Worm (Caenorhabditis elegans) whole organism, L1 larva: ENCODE data around the gene semi-1.
A peak's percentile ranks its signal among the peaks of the same experiment; 100 is the strongest.

Experiments used
- C04F5.9 ChIP-seq: sonication (generic microtip); optimal IDR thresholded peaks from 2 replicates; lab custom pipeline; 2016; ENCODE audit warnings: missing genetic modification characterization, missing compliant biosample characterization
- C34B4.2 ChIP-seq: sonication (generic microtip); optimal IDR thresholded peaks from 2 replicates; lab custom pipeline; 2017; ENCODE audit warnings: mild to moderate bottlenecking, missing genetic modification characterization, missing compliant biosample characterization
- F16B12.6 ChIP-seq: fragments of 150-350 bp; optimal IDR thresholded peaks from 2 replicates; lab custom pipeline; 2014; ENCODE audit warnings: missing biosample characterization, missing genetic modification characterization
- Y116A8C.19 ChIP-seq: sonication (generic microtip); optimal IDR thresholded peaks from 2 replicates; lab custom pipeline; 2016; ENCODE audit warnings: missing compliant biosample characterization, missing genetic modification characterization, borderline replicate concordance
- alr-1 ChIP-seq: fragments of 200-800 bp; sonication (Bioruptor generic); optimal IDR thresholded peaks from 2 replicates; lab custom pipeline; 2018; ENCODE audit warnings: borderline replicate concordance, mild to moderate bottlenecking, missing genetic modification characterization, missing compliant biosample characterization
- blmp-1 ChIP-seq: fragments of 150-350 bp; optimal IDR thresholded peaks from 2 replicates; lab custom pipeline; 2014; ENCODE audit warnings: missing biosample characterization, missing genetic modification characterization
- ceh-82 ChIP-seq, 3 experiments: fragments of 150-350 bp in 1 of 3; sonication (generic microtip) in 2 of 3; optimal IDR thresholded peaks; 2 replicates each; lab custom pipeline; 2014 to 2017; ENCODE audit warnings: missing biosample characterization in 3 of 3, missing genetic modification characterization in 3 of 3
- ceh-88 ChIP-seq: fragments of 200-800 bp; sonication (Bioruptor generic); IDR thresholded peaks from 2 replicates; pipeline ENCODE4 v1.3.6; 2022; ENCODE audit warnings: missing genetic modification characterization, missing compliant biosample characterization
- ceh-90 ChIP-seq: sonication (generic microtip); optimal IDR thresholded peaks from 2 replicates; lab custom pipeline; 2016; ENCODE audit warnings: missing genetic modification characterization, missing compliant biosample characterization
- ces-1 ChIP-seq: fragments of 150-350 bp; optimal IDR thresholded peaks from 2 replicates; lab custom pipeline; 2014; ENCODE audit warnings: missing biosample characterization, missing genetic modification reagents, missing genetic modification characterization
- dpl-1 ChIP-seq, 3 experiments: fragments of 150-350 bp in 2 of 3; sonication (generic microtip) in 1 of 3; optimal IDR thresholded peaks; 2 replicates each; lab custom pipeline; 2014 to 2017; ENCODE audit warnings: missing biosample characterization in 3 of 3, missing genetic modification characterization in 3 of 3, missing genetic modification reagents in 3 of 3
- dsc-1 ChIP-seq: sonication (generic microtip); optimal IDR thresholded peaks from 2 replicates; lab custom pipeline; 2016; ENCODE audit warnings: mild to moderate bottlenecking, missing genetic modification characterization, missing compliant biosample characterization
- efl-3 ChIP-seq: fragments of 200-800 bp; sonication (Bioruptor generic); optimal IDR thresholded peaks from 2 replicates; lab custom pipeline; 2018; ENCODE audit warnings: mild to moderate bottlenecking, missing genetic modification characterization, missing compliant biosample characterization
- egl-27 ChIP-seq, 2 experiments: fragments of 150-350 bp in 1 of 2; sonication (generic microtip); optimal IDR thresholded peaks; 3 replicates each; lab custom pipeline; 2017 to 2018; ENCODE audit warnings: missing biosample characterization in 2 of 2, missing genetic modification characterization in 2 of 2, missing genetic modification reagents in 2 of 2
- elt-3 ChIP-seq, 6 experiments: fragments of 150-350 bp in 1 of 6; sonication (generic microtip); optimal IDR thresholded peaks; 2 replicates each; lab custom pipeline; 2017 to 2018; ENCODE audit warnings: missing biosample characterization in 6 of 6, missing genetic modification characterization in 6 of 6, inconsistent platforms in 1 of 6
- ets-5 ChIP-seq: fragments of 200-800 bp; sonication (Bioruptor generic); IDR thresholded peaks from 2 replicates; pipeline ENCODE4 v1.3.6; 2022; ENCODE audit warnings: missing genetic modification characterization, missing compliant biosample characterization
- fkh-4 ChIP-seq: sonication (generic microtip); optimal IDR thresholded peaks from 2 replicates; lab custom pipeline; 2016; ENCODE audit warnings: missing compliant biosample characterization, missing genetic modification characterization, borderline replicate concordance
- hlh-4 ChIP-seq: sonication (generic microtip); optimal IDR thresholded peaks from 2 replicates; lab custom pipeline; 2016; ENCODE audit warnings: mild to moderate bottlenecking, missing genetic modification characterization, missing compliant biosample characterization
- irx-1 ChIP-seq: sonication (generic microtip); optimal IDR thresholded peaks from 2 replicates; lab custom pipeline; 2016; ENCODE audit warnings: missing genetic modification characterization, missing compliant biosample characterization
- isw-1 ChIP-seq: fragments of 200-800 bp; sonication (Bioruptor generic); IDR thresholded peaks from 2 replicates; pipeline ENCODE4 v1.3.6; 2022; ENCODE audit warnings: missing genetic modification characterization, missing compliant biosample characterization
- lin-13 ChIP-seq: fragments of 150-350 bp; optimal IDR thresholded peaks from 2 replicates; lab custom pipeline; 2014; ENCODE audit warnings: missing biosample characterization, missing genetic modification reagents, missing genetic modification characterization
- lin-14 ChIP-seq: fragments of 200-800 bp; sonication (Bioruptor generic); optimal IDR thresholded peaks from 2 replicates; lab custom pipeline; 2018; ENCODE audit warnings: mild to moderate bottlenecking, missing genetic modification characterization, moderate library complexity, missing compliant biosample characterization
- lin-15B ChIP-seq: fragments of 150-350 bp; sonication (generic microtip); optimal IDR thresholded peaks from 3 replicates; lab custom pipeline; 2014; ENCODE audit warnings: missing biosample characterization, missing genetic modification characterization
- lin-35 ChIP-seq, 2 experiments: fragments of 150-350 bp; optimal IDR thresholded peaks; 2 replicates each; lab custom pipeline; 2014; ENCODE audit warnings: missing biosample characterization in 2 of 2, missing genetic modification characterization in 2 of 2, missing genetic modification reagents in 2 of 2
- lin-39 ChIP-seq: fragments of 150-350 bp; optimal IDR thresholded peaks from 2 replicates; lab custom pipeline; 2014; ENCODE audit warnings: missing biosample characterization, missing genetic modification reagents, missing genetic modification characterization
- lsy-2 ChIP-seq, 2 experiments: fragments of 150-350 bp; optimal IDR thresholded peaks; 2 replicates each; lab custom pipeline; 2014; ENCODE audit warnings: missing biosample characterization in 2 of 2, missing genetic modification characterization in 2 of 2
- mab-9 ChIP-seq: fragments of 200-800 bp; sonication (Bioruptor generic); IDR thresholded peaks from 2 replicates; pipeline ENCODE4 v1.3.6; 2022; ENCODE audit warnings: missing genetic modification reagents, missing genetic modification characterization, missing compliant biosample characterization
- mdl-1 ChIP-seq, 2 experiments: fragments of 150-350 bp; optimal IDR thresholded peaks; 2 replicates each; lab custom pipeline; 2014 to 2017; ENCODE audit warnings: missing biosample characterization in 2 of 2, missing genetic modification characterization in 2 of 2, inconsistent platforms in 1 of 2
- mef-2 ChIP-seq: fragments of 150-350 bp; optimal IDR thresholded peaks from 2 replicates; lab custom pipeline; 2014; ENCODE audit warnings: missing biosample characterization, missing genetic modification characterization
- nhr-11 ChIP-seq: fragments of 150-350 bp; optimal IDR thresholded peaks from 2 replicates; lab custom pipeline; 2014; ENCODE audit warnings: missing biosample characterization, missing genetic modification characterization
- nhr-19 ChIP-seq: fragments of 200-800 bp; sonication (Bioruptor generic); conservative IDR thresholded peaks from 2 replicates; pipeline ENCODE4 v1.3.6; 2022; ENCODE audit warnings: missing genetic modification characterization, missing compliant biosample characterization
- nhr-237 ChIP-seq: fragments of 150-350 bp; optimal IDR thresholded peaks from 2 replicates; lab custom pipeline; 2014; ENCODE audit warnings: missing biosample characterization, missing genetic modification characterization
- nhr-28 ChIP-seq: fragments of 150-350 bp; optimal IDR thresholded peaks from 2 replicates; lab custom pipeline; 2014; ENCODE audit warnings: missing biosample characterization, missing genetic modification characterization
- nhr-71 ChIP-seq: sonication (generic microtip); optimal IDR thresholded peaks from 2 replicates; lab custom pipeline; 2016; ENCODE audit warnings: mild to moderate bottlenecking, missing genetic modification characterization, moderate library complexity, missing compliant biosample characterization
- nhr-76 ChIP-seq: sonication (generic microtip); optimal IDR thresholded peaks from 2 replicates; lab custom pipeline; 2017; ENCODE audit warnings: missing biosample characterization, missing genetic modification characterization
- nhr-77 ChIP-seq: fragments of 150-350 bp; optimal IDR thresholded peaks from 2 replicates; lab custom pipeline; 2014; ENCODE audit warnings: missing biosample characterization, missing genetic modification characterization
- nhr-85 ChIP-seq: sonication (generic microtip); peaks from one replicate; lab custom pipeline; 2016; ENCODE audit warnings: missing genetic modification characterization, inconsistent platforms, missing compliant biosample characterization
- pax-3 ChIP-seq: fragments of 200-800 bp; sonication (Bioruptor generic); optimal IDR thresholded peaks from 2 replicates; lab custom pipeline; 2018; ENCODE audit warnings: mild to moderate bottlenecking, missing genetic modification characterization, moderate library complexity, missing compliant biosample characterization
- rnt-1 ChIP-seq: sonication (generic microtip); optimal IDR thresholded peaks from 2 replicates; lab custom pipeline; 2016; ENCODE audit warnings: mild to moderate bottlenecking, missing genetic modification characterization, moderate library complexity, missing compliant biosample characterization
- skn-1 ChIP-seq: fragments of 150-350 bp; optimal IDR thresholded peaks from 2 replicates; lab custom pipeline; 2014; ENCODE audit warnings: missing biosample characterization, missing genetic modification characterization
- snu-23 ChIP-seq: sonication (generic microtip); optimal IDR thresholded peaks from 2 replicates; lab custom pipeline; 2016; ENCODE audit warnings: missing genetic modification characterization, missing compliant biosample characterization
- sox-4 ChIP-seq: sonication (generic microtip); optimal IDR thresholded peaks from 2 replicates; lab custom pipeline; 2016; ENCODE audit warnings: missing genetic modification characterization, missing compliant biosample characterization
- sptf-1 ChIP-seq: fragments of 150-350 bp; optimal IDR thresholded peaks from 2 replicates; lab custom pipeline; 2014; ENCODE audit warnings: missing biosample characterization, missing genetic modification characterization
- tbx-2 ChIP-seq: sonication (generic microtip); optimal IDR thresholded peaks from 2 replicates; lab custom pipeline; 2016; ENCODE audit warnings: missing genetic modification characterization, missing compliant biosample characterization
- unc-30 ChIP-seq: sonication (generic microtip); optimal IDR thresholded peaks from 2 replicates; lab custom pipeline; 2017; ENCODE audit warnings: missing biosample characterization, missing genetic modification characterization
- unc-86 ChIP-seq: sonication (generic microtip); optimal IDR thresholded peaks from 2 replicates; lab custom pipeline; 2016; ENCODE audit warnings: missing genetic modification characterization, missing compliant biosample characterization
- xbp-1 ChIP-seq: sonication (generic microtip); optimal IDR thresholded peaks from 2 replicates; lab custom pipeline; 2016; ENCODE audit warnings: missing genetic modification characterization, missing compliant biosample characterization
- zip-4 ChIP-seq: fragments of 200-800 bp; sonication (Bioruptor generic); optimal IDR thresholded peaks from 2 replicates; lab custom pipeline; 2018; ENCODE audit warnings: mild to moderate bottlenecking, missing genetic modification characterization, moderate library complexity, missing compliant biosample characterization
- ztf-11 ChIP-seq, 2 experiments: sonication (generic microtip); optimal IDR thresholded peaks; 2 replicates each; lab custom pipeline; 2016 to 2017; ENCODE audit warnings: missing genetic modification characterization in 2 of 2, missing biosample characterization in 1 of 2, missing compliant biosample characterization in 1 of 2
- ztf-4 ChIP-seq: fragments of 150-350 bp; optimal IDR thresholded peaks from 2 replicates; lab custom pipeline; 2014; ENCODE audit warnings: missing biosample characterization, missing genetic modification characterization

Gene semi-1

ce11 chrV:13468190-13468765 is 46.7 kb downstream of the semi-1 start, which contains the start of the genes F25H9.6 and F25H9.7 (continued):
- TF ChIP-seq ceh-88 (peak; percentile 74), lin-39 (tag; lab: Kevin White, UChicago) (peak; percentile 52), tbx-2 (tag; lab: Kevin White, UChicago) (peak; percentile 97), isw-1 (GFP tag; lab: Robert Waterston, UW) (peak; percentile 83), mef-2 (peak; percentile 52), ces-1 (GFP tag; lab: Kevin White, UChicago) (no peak), nhr-237 (tag; lab: Kevin White, UChicago) (no peak), F16B12.6 (peak; percentile 62), nhr-76 (tag; lab: Kevin White, UChicago) (peak; percentile 48), mab-9 (GFP tag; lab: Robert Waterston, UW) (peak; percentile 94), sox-4 (tag; lab: Kevin White, UChicago) (peak; percentile 97), lin-35 (GFP tag; optimal IDR thresholded peaks at IDR 0.05; lab: Kevin White, UChicago) (peak; percentile 63 to 84), dsc-1 (tag; lab: Kevin White, UChicago) (peak; percentile 97), fkh-4 (tag; lab: Kevin White, UChicago) (peak; percentile 100), pax-3 (tag; lab: Kevin White, UChicago) (peak; percentile 100), nhr-77 (peak; percentile 41), lin-13 (GFP tag; lab: Kevin White, UChicago) (peak; percentile 85), nhr-85 (tag; lab: Kevin White, UChicago) (peak; percentile 97), lin-15B (tag; lab: Kevin White, UChicago) (peak; percentile 66), skn-1 (tag; lab: Kevin White, UChicago) (peak; percentile 51), ceh-90 (peak; percentile 95), ztf-4 (tag; lab: Kevin White, UChicago) (peak; percentile 34), irx-1 (tag; lab: Kevin White, UChicago) (peak; percentile 97), C34B4.2 (tag; lab: Kevin White, UChicago) (peak; percentile 75), sptf-1 (tag; lab: Kevin White, UChicago) (no peak), zip-4 (GFP tag; lab: Kevin White, UChicago) (peak; percentile 71), lin-14 (GFP tag; lab: Kevin White, UChicago) (peak; percentile 87), nhr-28 (tag; lab: Kevin White, UChicago) (no peak), blmp-1 (tag; lab: Kevin White, UChicago) (peak; percentile 60), unc-30 (tag; lab: Kevin White, UChicago) (no peak), hlh-4 (tag; lab: Kevin White, UChicago) (peak; percentile 87), xbp-1 (peak; percentile 91), ztf-11 (tag; optimal IDR thresholded peaks at IDR 0.05; lab: Kevin White, UChicago) (peak in 1 of 2 experiments; percentile 99), nhr-11 (tag; lab: Kevin White, UChicago) (peak; percentile 39)

ce11 chrV:13464123-13464522 is 50.9 kb downstream of the semi-1 start:
- no peak for TF ChIP-seq efl-3 (GFP tag; lab: Kevin White, UChicago)
- TF ChIP-seq skn-1 (tag; lab: Kevin White, UChicago) = peak; percentile 73
- no peak for TF ChIP-seq pax-3 (tag; lab: Kevin White, UChicago)
- TF ChIP-seq dpl-1 (GFP tag; optimal IDR thresholded peaks at IDR 0.05; lab: Kevin White, UChicago) = peak in 1 of 3 experiments; percentile 1
- no peak for TF ChIP-seq C04F5.9 (tag; lab: Kevin White, UChicago)
- TF ChIP-seq lin-14 (GFP tag; lab: Kevin White, UChicago) = peak; percentile 65
- no peak for TF ChIP-seq ceh-82 (tag; optimal IDR thresholded peaks at IDR 0.05; lab: Kevin White, UChicago)
- TF ChIP-seq alr-1 = no peak
- no peak for TF ChIP-seq nhr-76 (tag; lab: Kevin White, UChicago)
- TF ChIP-seq nhr-71 (tag; lab: Kevin White, UChicago) = peak; percentile 20
- no peak for TF ChIP-seq egl-27 (tag; optimal IDR thresholded peaks at IDR 0.05; lab: Kevin White, UChicago)
- peak in 1 of 6 experiments; percentile 1 for TF ChIP-seq elt-3 (tag; optimal IDR thresholded peaks at IDR 0.05; lab: Kevin White, UChicago)
- peak in 1 of 2 experiments; percentile 8 for TF ChIP-seq lsy-2 (tag; optimal IDR thresholded peaks at IDR 0.05; lab: Kevin White, UChicago)
- peak; percentile 1 for TF ChIP-seq rnt-1 (tag; lab: Kevin White, UChicago)
- peak; percentile 35 for TF ChIP-seq blmp-1 (tag; lab: Kevin White, UChicago)
- TF ChIP-seq xbp-1 = no peak
- no peak for TF ChIP-seq mdl-1 (tag; optimal IDR thresholded peaks at IDR 0.05; lab: Kevin White, UChicago)
- TF ChIP-seq nhr-85 (tag; lab: Kevin White, UChicago) = peak; percentile 67
- no peak for TF ChIP-seq sox-4 (tag; lab: Kevin White, UChicago)
- TF ChIP-seq Y116A8C.19 (tag; lab: Kevin White, UChicago) = no peak
- no peak for TF ChIP-seq lin-13 (GFP tag; lab: Kevin White, UChicago)
- TF ChIP-seq unc-86 = no peak
- no peak for TF ChIP-seq unc-30 (tag; lab: Kevin White, UChicago)
- TF ChIP-seq nhr-19 (GFP tag; lab: Robert Waterston, UW) = no peak
- TF ChIP-seq snu-23 (GFP tag; lab: Kevin White, UChicago) = peak; percentile 4
- TF ChIP-seq ets-5 = no peak
- TF ChIP-seq nhr-11 (tag; lab: Kevin White, UChicago) = no peak
